Worm (Caenorhabditis elegans) whole organism, late embryonic: ENCODE data around the gene Y57G11C.1142.

Experiments
- F13H6.1 ChIP-seq: sonication (generic microtip); optimal IDR thresholded peaks from 2 replicates; lab custom pipeline; 2016; ENCODE audit warnings: missing genetic modification characterization, missing compliant biosample characterization
- elt-2 ChIP-seq: sonication (generic microtip); optimal IDR thresholded peaks from 2 replicates; lab custom pipeline; 2016; ENCODE audit warnings: missing genetic modification reagents, missing genetic modification characterization, missing compliant biosample characterization
- syd-9 ChIP-seq: sonication (generic microtip); optimal IDR thresholded peaks from 2 replicates; lab custom pipeline; 2016; ENCODE audit warnings: mild to moderate bottlenecking, missing genetic modification characterization, moderate library complexity, missing compliant biosample characterization

ce11 chrIV:14797849-14798248, 4.6 kb upstream of the Y57G11C.1142 start, which contains the start of gene arl-8:
- TF ChIP-seq F13H6.1 (no peak), elt-2 (no peak), syd-9 (tag; lab: Kevin White, UChicago) (no peak)
